Worm (Caenorhabditis elegans): ENCODE data around the gene txdc-17.
"Not testable (repeated sequence)": the region's sequence is repeated elsewhere in the genome, so short reads cannot be mapped to it uniquely, and the experiment has no call there.

txdc-17 gene

ce11 chrIII:2846747-2847146, 12.3 kb downstream of the txdc-17 start, which contains the start of gene H34I24.1:
TSS of gene H34I24.1 (plus strand) at chrIII:2847047.
- TF ChIP-seq ama-1 (optimal IDR thresholded peaks at IDR 0.05); ceh-18 (tag; optimal IDR thresholded peaks at IDR 0.05); K09A11.1 (tag; optimal IDR thresholded peaks at IDR 0.05; ENCODE audit: insufficient read depth): not testable (repeated sequence)

ce11 chrIII:2855929-2856328, 21.5 kb downstream of the txdc-17 start, which contains the start of gene F56F11.4:
TSS of gene F56F11.4 (plus strand) at chrIII:2856229.
- TF ChIP-seq dmd-4 (tag; optimal IDR thresholded peaks at IDR 0.05; ENCODE audit: borderline replicate concordance) (no peak), pax-1 (tag; optimal IDR thresholded peaks at IDR 0.05) (no peak), unc-3 (GFP tag; conservative IDR thresholded peaks at IDR 0.05) (no peak), unc-3 (tag; optimal IDR thresholded peaks at IDR 0.05) (no peak), tbx-7 (tag; optimal IDR thresholded peaks at IDR 0.05) (no peak), ceh-31 (tag; optimal IDR thresholded peaks at IDR 0.05) (no peak), hlh-30 (tag; optimal IDR thresholded peaks at IDR 0.05; ENCODE audit: insufficient read depth) (no peak)

ce11 chrIII:2858334-2858733, 23.9 kb downstream of the txdc-17 start:
- TF ChIP-seq lim-6 (tag; optimal IDR thresholded peaks at IDR 0.05) (no peak), lin-11 (tag; optimal IDR thresholded peaks at IDR 0.05) (no peak), hlh-15 (tag; optimal IDR thresholded peaks at IDR 0.05) (no peak), syd-9 (tag; optimal IDR thresholded peaks at IDR 0.05) (no peak), hlh-8 (tag; optimal IDR thresholded peaks at IDR 0.05) (no peak), unc-42 (tag; optimal IDR thresholded peaks at IDR 0.05) (no peak), ceh-45 (GFP tag; IDR thresholded peaks at IDR 0.05) (no peak), unc-86 (tag; optimal IDR thresholded peaks at IDR 0.05) (no peak), eyg-1 (tag; optimal IDR thresholded peaks at IDR 0.05) (no peak), che-1 (tag; optimal IDR thresholded peaks at IDR 0.05) (no peak), pat-9 (tag; optimal IDR thresholded peaks at IDR 0.05) (no peak), hlh-30 (tag; optimal IDR thresholded peaks at IDR 0.05; ENCODE audit: insufficient read depth) (no peak), C38D4.7 (GFP tag; optimal IDR thresholded peaks at IDR 0.05) (no peak), ceh-30 (tag; optimal IDR thresholded peaks at IDR 0.05) (no peak), npax-4 (tag; optimal IDR thresholded peaks at IDR 0.05) (no peak), elt-4 (tag; optimal IDR thresholded peaks at IDR 0.05) (no peak), C08G9.2 (tag; optimal IDR thresholded peaks at IDR 0.05) (no peak), ceh-14 (tag; optimal IDR thresholded peaks at IDR 0.05) (no peak), fkh-6 (tag; optimal IDR thresholded peaks at IDR 0.05) (no peak), sox-4 (tag; optimal IDR thresholded peaks at IDR 0.05) (no peak)

- no peak for TF ChIP-seq hlh-6 (tag; optimal IDR thresholded peaks at IDR 0.05)
- peak; percentile 90 for TF ChIP-seq nfya-1 (tag; optimal IDR thresholded peaks at IDR 0.05)
Observed at ce11 chrIII:2864669-2865068, 30.2 kb downstream of the txdc-17 start.

- TF ChIP-seq pros-1 (tag; optimal IDR thresholded peaks at IDR 0.05), result no peak
- TF ChIP-seq ahr-1 (tag; optimal IDR thresholded peaks at IDR 0.05), result no peak
- TF ChIP-seq syd-9 (tag; optimal IDR thresholded peaks at IDR 0.05), result no peak
- TF ChIP-seq elt-4 (tag; optimal IDR thresholded peaks at IDR 0.05), result no peak
- no peak for TF ChIP-seq ref-2 (tag; optimal IDR thresholded peaks at IDR 0.05)
- TF ChIP-seq pha-2 (tag; optimal IDR thresholded peaks at IDR 0.05), result no peak
- TF ChIP-seq nhr-232 (tag; optimal IDR thresholded peaks at IDR 0.05), result no peak
Observed at ce11 chrIII:2866597-2866996, 32.1 kb downstream of the txdc-17 start.
